Fruit fly (Drosophila melanogaster) whole organism, embryonic: Measurements from ENCODE around the gene HP1c.

Experiments used
- Ada2b ChIP-seq: fragments of 200-800 bp; sonication (Bioruptor generic); IDR thresholded peaks from 2 replicates; pipeline ENCODE4 v1.3.6; 2022; ENCODE audit warnings: missing biosample characterization, missing genetic modification characterization
- Atf3 ChIP-seq: fragments of 200-800 bp; sonication (Bioruptor generic); optimal IDR thresholded peaks from 3 replicates; lab custom pipeline; 2016; ENCODE audit warnings: missing biosample characterization, missing genetic modification characterization
- B-H2 ChIP-seq: fragments of 200-800 bp; sonication (Bioruptor generic); optimal IDR thresholded peaks from 2 replicates; lab custom pipeline; 2018; ENCODE audit warnings: missing biosample characterization, mild to moderate bottlenecking, missing genetic modification characterization
- Bteb2 ChIP-seq: fragments of 200-800 bp; sonication (Bioruptor generic); optimal IDR thresholded peaks from 2 replicates; lab custom pipeline; 2016; ENCODE audit warnings: missing biosample characterization, missing genetic modification characterization
- CG10267 ChIP-seq: fragments of 200-800 bp; sonication (Bioruptor generic); optimal IDR thresholded peaks from 2 replicates; lab custom pipeline; 2018; ENCODE audit warnings: missing biosample characterization, mild to moderate bottlenecking, missing genetic modification characterization, moderate library complexity
- CG10979 ChIP-seq: fragments of 200-800 bp; sonication (Bioruptor generic); optimal IDR thresholded peaks from 2 replicates; lab custom pipeline; 2018; ENCODE audit warnings: missing biosample characterization, mild to moderate bottlenecking, missing genetic modification characterization, moderate library complexity
- CG11093 ChIP-seq: fragments of 200-800 bp; sonication (Bioruptor generic); IDR thresholded peaks from 3 replicates; pipeline ENCODE4 v1.3.6; 2022; ENCODE audit warnings: missing biosample characterization, missing genetic modification characterization
- CG1233 ChIP-seq: fragments of 200-800 bp; sonication (Bioruptor generic); optimal IDR thresholded peaks from 4 replicates; lab custom pipeline; 2018; ENCODE audit warnings: missing biosample characterization, mild to moderate bottlenecking, missing genetic modification characterization
- CG14710 ChIP-seq: fragments of 200-800 bp; sonication (Bioruptor generic); optimal IDR thresholded peaks from 3 replicates; lab custom pipeline; 2019; ENCODE audit warnings: missing biosample characterization, mild to moderate bottlenecking, missing genetic modification characterization, moderate library complexity
- CG17385 ChIP-seq: fragments of 200-800 bp; sonication (Bioruptor generic); optimal IDR thresholded peaks from 3 replicates; lab custom pipeline; 2018; ENCODE audit warnings: missing biosample characterization, mild to moderate bottlenecking, missing genetic modification characterization
- CG17829 ChIP-seq: fragments of 200-800 bp; optimal IDR thresholded peaks from 2 replicates; lab custom pipeline; 2019; ENCODE audit warnings: missing biosample characterization, mild to moderate bottlenecking, missing genetic modification characterization, moderate library complexity
- CG2889 ChIP-seq: fragments of 200-800 bp; sonication (Bioruptor generic); IDR thresholded peaks from 3 replicates; pipeline ENCODE4 v1.3.6; 2022; ENCODE audit warnings: missing biosample characterization, missing genetic modification characterization
- CG30403 ChIP-seq: fragments of 200-800 bp; sonication (Bioruptor generic); optimal IDR thresholded peaks from 3 replicates; lab custom pipeline; 2016; ENCODE audit warnings: missing biosample characterization, missing genetic modification characterization
- CG31441 ChIP-seq: fragments of 200-800 bp; sonication (Bioruptor generic); IDR thresholded peaks from 2 replicates; pipeline ENCODE4 v1.3.6; 2022; ENCODE audit warnings: missing biosample characterization, missing genetic modification characterization
- CG3281 ChIP-seq: fragments of 200-800 bp; sonication (Bioruptor generic); optimal IDR thresholded peaks from 3 replicates; lab custom pipeline; 2017; ENCODE audit warnings: missing biosample characterization, mild to moderate bottlenecking, missing genetic modification characterization
- CG34422 ChIP-seq: fragments of 200-800 bp; sonication (Bioruptor generic); IDR thresholded peaks from 3 replicates; pipeline ENCODE4 v1.3.6; 2022; ENCODE audit warnings: missing biosample characterization, missing genetic modification characterization
- CG6175 ChIP-seq: fragments of 200-800 bp; sonication (Bioruptor generic); IDR thresholded peaks from 3 replicates; pipeline ENCODE4 v1.3.6; 2022; ENCODE audit warnings: missing biosample characterization, missing genetic modification characterization
- CG6813 ChIP-seq: fragments of 200-800 bp; sonication (Bioruptor generic); optimal IDR thresholded peaks from 2 replicates; lab custom pipeline; 2017; ENCODE audit warnings: missing biosample characterization, missing genetic modification characterization, mild to moderate bottlenecking, moderate library complexity, missing genetic modification reagents
- CG7786 ChIP-seq: fragments of 200-800 bp; sonication (Bioruptor generic); optimal IDR thresholded peaks from 2 replicates; lab custom pipeline; 2016; ENCODE audit warnings: missing biosample characterization, missing genetic modification characterization
- CG7839 ChIP-seq: fragments of 200-800 bp; sonication (Bioruptor generic); optimal IDR thresholded peaks from 3 replicates; lab custom pipeline; 2018; ENCODE audit warnings: missing biosample characterization, mild to moderate bottlenecking, missing genetic modification characterization, moderate library complexity
- CG8924 ChIP-seq: fragments of 200-800 bp; optimal IDR thresholded peaks from 3 replicates; lab custom pipeline; 2019; ENCODE audit warnings: missing biosample characterization, mild to moderate bottlenecking, missing genetic modification characterization, moderate library complexity
- CG9609 ChIP-seq: fragments of 200-800 bp; sonication (Bioruptor generic); optimal IDR thresholded peaks from 3 replicates; lab custom pipeline; 2016; ENCODE audit warnings: missing biosample characterization, missing genetic modification characterization
- CG9727 ChIP-seq: fragments of 200-800 bp; sonication (Bioruptor generic); optimal IDR thresholded peaks from 3 replicates; lab custom pipeline; 2017; ENCODE audit warnings: missing biosample characterization, mild to moderate bottlenecking, missing genetic modification characterization
- CG9797 ChIP-seq: fragments of 200-800 bp; sonication (Bioruptor generic); optimal IDR thresholded peaks from 3 replicates; lab custom pipeline; 2018; ENCODE audit warnings: missing biosample characterization, mild to moderate bottlenecking, missing genetic modification characterization
- D ChIP-seq, 2 experiments: fragments of 200-800 bp in 1 of 2; fragments of >200 bp in 1 of 2; sonication (Bioruptor generic) in 1 of 2; optimal IDR thresholded peaks; 2 replicates in 1 of 2; 3 replicates in 1 of 2; lab custom pipeline; 2017; ENCODE audit warnings: mild to moderate bottlenecking in 1 of 2, missing biosample characterization in 1 of 2, missing genetic modification characterization in 1 of 2, missing genetic modification reagents in 1 of 2
- D19A ChIP-seq: fragments of 200-800 bp; optimal IDR thresholded peaks from 3 replicates; lab custom pipeline; 2019; ENCODE audit warnings: missing biosample characterization, mild to moderate bottlenecking, missing genetic modification characterization, moderate library complexity
- Dp ChIP-seq: fragments of 200-800 bp; sonication (Bioruptor generic); optimal IDR thresholded peaks from 2 replicates; lab custom pipeline; 2018; ENCODE audit warnings: missing biosample characterization, mild to moderate bottlenecking, missing genetic modification characterization, moderate library complexity
- HLH3B ChIP-seq: fragments of 200-800 bp; sonication (Bioruptor generic); IDR thresholded peaks from 2 replicates; pipeline ENCODE4 v1.3.6; 2022; ENCODE audit warnings: missing biosample characterization, missing genetic modification characterization
- Hsf ChIP-seq: fragments of 200-800 bp; sonication (Bioruptor generic); optimal IDR thresholded peaks from 3 replicates; lab custom pipeline; 2016; ENCODE audit warnings: missing biosample characterization, missing genetic modification characterization
- Nf-YA ChIP-seq: fragments of 200-800 bp; sonication (Bioruptor generic); IDR thresholded peaks from 2 replicates; pipeline ENCODE4 v1.3.6; 2022; ENCODE audit warnings: missing biosample characterization, missing genetic modification characterization
- Optix ChIP-seq: fragments of 200-800 bp; sonication (Bioruptor generic); IDR thresholded peaks from 3 replicates; pipeline ENCODE4 v1.3.6; 2022; ENCODE audit warnings: missing biosample characterization, missing genetic modification characterization
- Ptx1 ChIP-seq: fragments of 200-800 bp; sonication (Bioruptor generic); IDR thresholded peaks from 2 replicates; pipeline ENCODE4 v1.3.6; 2022; ENCODE audit warnings: missing biosample characterization, missing genetic modification characterization
- Side ChIP-seq: fragments of 200-800 bp; sonication (Bioruptor generic); optimal IDR thresholded peaks from 2 replicates; lab custom pipeline; 2016; ENCODE audit warnings: missing biosample characterization, missing genetic modification characterization
- Sox102F ChIP-seq: fragments of 200-800 bp; sonication (Bioruptor generic); optimal IDR thresholded peaks from 2 replicates; lab custom pipeline; 2018; ENCODE audit warnings: missing biosample characterization, mild to moderate bottlenecking, missing genetic modification characterization, moderate library complexity
- Sry-δ ChIP-seq: fragments of 200-800 bp; sonication (Bioruptor generic); optimal IDR thresholded peaks from 2 replicates; lab custom pipeline; 2016; ENCODE audit warnings: missing biosample characterization, missing genetic modification characterization
- YL-1 ChIP-seq: fragments of 200-800 bp; sonication (Bioruptor generic); optimal IDR thresholded peaks from 3 replicates; lab custom pipeline; 2017; ENCODE audit warnings: missing biosample characterization, mild to moderate bottlenecking, missing genetic modification characterization
- disco-r ChIP-seq: fragments of 200-800 bp; sonication (Bioruptor generic); optimal IDR thresholded peaks from 2 replicates; lab custom pipeline; 2016; ENCODE audit warnings: missing biosample characterization, missing genetic modification characterization
- gem ChIP-seq: fragments of 200-800 bp; sonication (Bioruptor generic); optimal IDR thresholded peaks from 2 replicates; lab custom pipeline; 2019; ENCODE audit warnings: missing biosample characterization, mild to moderate bottlenecking, missing genetic modification characterization, moderate library complexity
- ind ChIP-seq: fragments of 200-800 bp; sonication (Bioruptor generic); optimal IDR thresholded peaks from 3 replicates; lab custom pipeline; 2016; ENCODE audit warnings: missing biosample characterization, missing genetic modification characterization
- kah ChIP-seq: fragments of 200-800 bp; sonication (Bioruptor generic); optimal IDR thresholded peaks from 2 replicates; lab custom pipeline; 2018; ENCODE audit warnings: missing biosample characterization, mild to moderate bottlenecking, missing genetic modification characterization
- mam ChIP-seq: fragments of 200-800 bp; sonication (Bioruptor generic); optimal IDR thresholded peaks from 3 replicates; lab custom pipeline; 2016; ENCODE audit warnings: missing biosample characterization, missing genetic modification characterization
- nerfin-1 ChIP-seq: fragments of 200-800 bp; sonication (Bioruptor generic); optimal IDR thresholded peaks from 3 replicates; lab custom pipeline; 2019; ENCODE audit warnings: missing biosample characterization, mild to moderate bottlenecking, missing genetic modification characterization, moderate library complexity
- prd ChIP-seq, 3 experiments: fragments of >200 bp in 2 of 3; fragments of 200-800 bp in 1 of 3; sonication (Bioruptor generic) in 1 of 3; optimal IDR thresholded peaks in 2 of 3; IDR thresholded peaks in 1 of 3; 2 replicates in 2 of 3; 3 replicates in 1 of 3; pipeline versions ENCODE4 v1.3.6 to Lab custom; 2017 to 2022; ENCODE audit warnings: missing biosample characterization in 1 of 3, missing genetic modification characterization in 1 of 3
- row ChIP-seq: fragments of 200-800 bp; sonication (Bioruptor generic); IDR thresholded peaks from 3 replicates; pipeline ENCODE4 v1.3.6; 2022; ENCODE audit warnings: missing biosample characterization, missing genetic modification characterization
- trem ChIP-seq: fragments of 200-800 bp; optimal IDR thresholded peaks from 3 replicates; lab custom pipeline; 2019; ENCODE audit warnings: missing biosample characterization, mild to moderate bottlenecking, missing genetic modification characterization, moderate library complexity
- tx ChIP-seq: fragments of 200-800 bp; sonication (Bioruptor generic); optimal IDR thresholded peaks from 2 replicates; lab custom pipeline; 2016; ENCODE audit warnings: missing biosample characterization, missing genetic modification characterization
- unpg ChIP-seq: fragments of 200-800 bp; sonication (Bioruptor generic); optimal IDR thresholded peaks from 3 replicates; lab custom pipeline; 2018; ENCODE audit warnings: missing biosample characterization, mild to moderate bottlenecking, missing genetic modification characterization, moderate library complexity
- vvl ChIP-seq: fragments of 200-800 bp; sonication (Bioruptor generic); IDR thresholded peaks from 2 replicates; pipeline ENCODE4 v1.3.6; 2022; ENCODE audit warnings: missing biosample characterization, missing genetic modification characterization
- wdn ChIP-seq: fragments of 200-800 bp; sonication (Bioruptor generic); IDR thresholded peaks from 2 replicates; pipeline ENCODE4 v1.3.6; 2022; ENCODE audit warnings: missing biosample characterization, missing genetic modification characterization
- zen ChIP-seq: fragments of 200-800 bp; sonication (Bioruptor generic); optimal IDR thresholded peaks from 3 replicates; lab custom pipeline; 2018; ENCODE audit warnings: missing biosample characterization, mild to moderate bottlenecking, missing genetic modification characterization, moderate library complexity

The HP1c gene

dm6 chr3R:22719607-22719949, 25.8 kb upstream of the HP1c start (continued):
- TF ChIP-seq Dp (GFP tag; lab: Kevin White, UChicago) (no peak), CG17385 (GFP tag; lab: Kevin White, UChicago) (no peak), CG9797 (GFP tag; lab: Kevin White, UChicago) (no peak), CG9727 (GFP tag; lab: Kevin White, UChicago) (peak; percentile 44), CG6813 (GFP tag; lab: Kevin White, UChicago) (peak; percentile 12), HLH3B (GFP tag; lab: Robert Waterston, UW) (no peak; the same call in 1 of the 2 replicates), CG17829 (tag; lab: Kevin White, UChicago) (peak; percentile 47), wdn (GFP tag; lab: Robert Waterston, UW) (no peak), CG7839 (tag; lab: Kevin White, UChicago) (peak; percentile 55), disco-r (no peak), zen (tag; lab: Kevin White, UChicago) (peak; percentile 16), CG3281 (GFP tag; lab: Kevin White, UChicago) (no peak), Optix (GFP tag; lab: Robert Waterston, UW) (no peak), nerfin-1 (tag; lab: Kevin White, UChicago) (peak; percentile 71), CG10267 (tag; lab: Kevin White, UChicago) (peak; percentile 51), gem (tag; lab: Kevin White, UChicago) (peak; percentile 67), Hsf (GFP tag; lab: Kevin White, UChicago) (peak; percentile 12), CG30403 (GFP tag; lab: Kevin White, UChicago) (peak; percentile 1), CG1233 (GFP tag; lab: Kevin White, UChicago) (peak; percentile 3), Side (GFP tag; lab: Kevin White, UChicago) (peak; percentile 9), kah (no peak), B-H2 (no peak), CG31441 (GFP tag; lab: Robert Waterston, UW) (peak; percentile 44; the same call in 1 of the 2 replicates), CG10979 (tag; lab: Kevin White, UChicago) (peak; percentile 64), Sox102F (GFP tag; lab: Kevin White, UChicago) (peak; percentile 33), Ptx1 (GFP tag; lab: Robert Waterston, UW) (0 out of 2 replicates have a peak, but pooled peaks have one; percentile 30), CG9609 (GFP tag; lab: Kevin White, UChicago) (no peak), ind (GFP tag; lab: Kevin White, UChicago) (peak; percentile 25), trem (tag; lab: Kevin White, UChicago) (peak; percentile 37), vvl (GFP tag; lab: Robert Waterston, UW) (0 out of 2 replicates have a peak, but pooled peaks have one; percentile 23), CG8924 (tag; lab: Kevin White, UChicago) (peak; percentile 25), row (GFP tag; lab: Robert Waterston, UW) (peak; percentile 68), prd (optimal IDR thresholded peaks at IDR 0.05; lab: Kevin White, UChicago) (no peak), prd (GFP tag; IDR thresholded peaks at IDR 0.05; lab: Robert Waterston, UW) (0 out of 3 replicates have a peak, but pooled peaks have one; percentile 23), unpg (peak; percentile 47), Nf-YA (GFP tag; lab: Robert Waterston, UW) (no peak), CG14710 (tag; lab: Kevin White, UChicago) (peak; percentile 55)

DNA sequence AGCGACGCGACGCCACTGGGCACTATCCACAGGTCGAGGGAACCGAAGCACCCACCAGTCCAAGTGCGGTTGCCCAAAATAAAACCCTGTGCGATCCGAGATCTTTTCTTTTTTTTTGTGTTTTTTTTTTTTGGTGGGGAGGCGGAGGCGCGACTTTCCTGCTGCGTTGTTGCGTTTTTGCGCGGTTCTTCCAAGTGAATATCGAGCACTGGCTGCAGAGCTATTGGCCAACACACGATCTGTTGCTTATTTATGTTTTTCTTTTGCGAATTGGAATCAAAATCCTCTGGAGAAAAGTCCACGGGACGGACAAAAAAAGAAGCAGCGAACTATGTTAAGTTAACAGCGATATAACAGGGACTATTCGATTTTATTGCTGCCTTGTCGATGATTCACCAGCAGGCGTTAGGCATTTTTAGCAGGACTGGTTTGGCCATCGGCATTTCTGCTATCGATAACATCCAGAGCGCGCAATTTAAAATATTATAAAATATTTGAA, 24.6 kb upstream of the HP1c start, which contains the start of gene wge:
wge (minus strand) TSS at position 343 of the 499 bp plus-strand sequence.
- TF ChIP-seq D (optimal IDR thresholded peaks at IDR 0.05; lab: Kevin White, UChicago) (no peak), D (GFP tag; optimal IDR thresholded peaks at IDR 0.05; lab: Kevin White, UChicago) (no peak), Bteb2 (GFP tag; lab: Kevin White, UChicago) (no peak), mam (GFP tag; lab: Kevin White, UChicago) (no peak), Ada2b (GFP tag; lab: Robert Waterston, UW) (no peak), CG34422 (GFP tag; lab: Robert Waterston, UW) (no peak), CG2889 (GFP tag; lab: Robert Waterston, UW) (no peak), tx (no peak), B-H2 (no peak), CG11093 (no peak), YL-1 (peak; percentile 62), CG7839 (tag; lab: Kevin White, UChicago) (no peak), CG7786 (GFP tag; lab: Kevin White, UChicago) (no peak), Atf3 (GFP tag; lab: Kevin White, UChicago) (no peak), Sry-δ (GFP tag; lab: Kevin White, UChicago) (peak; percentile 53), CG6175 (GFP tag; lab: Robert Waterston, UW) (no peak), D19A (tag; lab: Kevin White, UChicago) (no peak)
